Fruit fly (Drosophila melanogaster) whole organism, embryonic: ENCODE results near the gene CG45488.

Source experiments
- Awh ChIP-seq: fragments of 200-800 bp; sonication (Bioruptor generic); IDR thresholded peaks from 2 replicates; pipeline ENCODE4, ENCODE4 v1.3.6; 2022; ENCODE audit warnings: missing biosample characterization, missing genetic modification characterization
- Bdp1 ChIP-seq: fragments of 200-800 bp; sonication (Bioruptor generic); optimal IDR thresholded peaks from 3 replicates; lab custom pipeline; 2016; ENCODE audit warnings: missing biosample characterization, missing genetic modification characterization
- CG1024 ChIP-seq: fragments of 200-800 bp; sonication (Bioruptor generic); IDR thresholded peaks from 2 replicates; pipeline ENCODE4 v1.3.6; 2022; ENCODE audit warnings: missing biosample characterization, missing genetic modification characterization
- CG10321 ChIP-seq: fragments of 200-800 bp; sonication (Bioruptor generic); IDR thresholded peaks from 2 replicates; pipeline ENCODE4 v1.3.6; 2022; ENCODE audit warnings: missing biosample characterization, missing genetic modification characterization
- CG10959 ChIP-seq: fragments of 200-800 bp; sonication (Bioruptor generic); IDR thresholded peaks from 2 replicates; pipeline ENCODE4 v1.3.6; 2022; ENCODE audit warnings: missing biosample characterization, missing genetic modification characterization
- CG11695 ChIP-seq: fragments of 200-800 bp; sonication (Bioruptor generic); IDR thresholded peaks from 3 replicates; pipeline ENCODE4 v1.3.6; 2022; ENCODE audit warnings: missing biosample characterization, missing genetic modification characterization
- CG12391 ChIP-seq: fragments of 200-800 bp; sonication (Bioruptor generic); optimal IDR thresholded peaks from 3 replicates; lab custom pipeline; 2018; ENCODE audit warnings: missing biosample characterization, mild to moderate bottlenecking, missing genetic modification characterization, moderate library complexity
- CG13296 ChIP-seq: fragments of 200-800 bp; sonication (Bioruptor generic); optimal IDR thresholded peaks from 3 replicates; lab custom pipeline; 2018; ENCODE audit warnings: missing biosample characterization, mild to moderate bottlenecking, missing genetic modification characterization
- CG13424 ChIP-seq: fragments of 200-800 bp; sonication (Bioruptor generic); optimal IDR thresholded peaks from 2 replicates; lab custom pipeline; 2019; ENCODE audit warnings: missing biosample characterization, mild to moderate bottlenecking, missing genetic modification characterization, moderate library complexity
- CG1832 ChIP-seq: fragments of 200-800 bp; sonication (Bioruptor generic); optimal IDR thresholded peaks from 2 replicates; lab custom pipeline; 2017; ENCODE audit warnings: missing biosample characterization, mild to moderate bottlenecking, missing genetic modification characterization, inconsistent platforms
- CG2678 ChIP-seq: fragments of 200-800 bp; sonication (Bioruptor generic); optimal IDR thresholded peaks from 3 replicates; lab custom pipeline; 2019; ENCODE audit warnings: missing biosample characterization, mild to moderate bottlenecking, missing genetic modification characterization, moderate library complexity
- CG2875 ChIP-seq: fragments of 200-800 bp; sonication (Bioruptor generic); optimal IDR thresholded peaks from 2 replicates; lab custom pipeline; 2017; ENCODE audit warnings: missing biosample characterization, mild to moderate bottlenecking, missing genetic modification characterization, missing genetic modification reagents
- CG31224 ChIP-seq: fragments of 200-800 bp; sonication (Bioruptor generic); IDR thresholded peaks from 2 replicates; pipeline ENCODE4 v1.3.6; 2022; ENCODE audit warnings: missing biosample characterization, missing genetic modification characterization
- CG4404 ChIP-seq: fragments of 200-800 bp; sonication (Bioruptor generic); IDR thresholded peaks from 2 replicates; pipeline ENCODE4 v1.3.6; 2022; ENCODE audit warnings: missing biosample characterization, missing genetic modification characterization
- CG5180 ChIP-seq: fragments of 200-800 bp; sonication (Bioruptor generic); optimal IDR thresholded peaks from 3 replicates; lab custom pipeline; 2017; ENCODE audit warnings: missing biosample characterization, missing genetic modification characterization, mild to moderate bottlenecking, moderate library complexity, missing genetic modification reagents
- CG6689 ChIP-seq: fragments of 200-800 bp; sonication (Bioruptor generic); IDR thresholded peaks from 2 replicates; pipeline ENCODE4 v1.3.6; 2022; ENCODE audit warnings: missing biosample characterization, missing genetic modification characterization
- CHES-1-like ChIP-seq: fragments of 200-800 bp; sonication (Bioruptor generic); optimal IDR thresholded peaks from 2 replicates; lab custom pipeline; 2016; ENCODE audit warnings: missing biosample characterization, missing genetic modification characterization
- Chrac-16 ChIP-seq: fragments of 200-800 bp; sonication (Bioruptor generic); optimal IDR thresholded peaks from 3 replicates; lab custom pipeline; 2016; ENCODE audit warnings: missing biosample characterization, missing genetic modification characterization
- CkIIα-i1 ChIP-seq: fragments of 200-800 bp; sonication (Bioruptor generic); IDR thresholded peaks from 2 replicates; pipeline ENCODE4 v1.3.6; 2022; ENCODE audit warnings: missing biosample characterization, missing genetic modification characterization
- CoRest ChIP-seq: fragments of 200-800 bp; sonication (Bioruptor generic); optimal IDR thresholded peaks from 3 replicates; lab custom pipeline; 2018; ENCODE audit warnings: missing biosample characterization, mild to moderate bottlenecking, missing genetic modification characterization, moderate library complexity
- Dbx ChIP-seq: fragments of 200-800 bp; sonication (Bioruptor generic); IDR thresholded peaks from 3 replicates; pipeline ENCODE4 v1.3.6; 2022; ENCODE audit warnings: missing biosample characterization, missing genetic modification characterization
- E2f1 ChIP-seq: fragments of 200-800 bp; sonication (Bioruptor generic); IDR thresholded peaks from 2 replicates; pipeline ENCODE4 v1.3.6; 2022; ENCODE audit warnings: missing biosample characterization, missing genetic modification characterization
- Fer2 ChIP-seq: fragments of 200-800 bp; sonication (Bioruptor generic); optimal IDR thresholded peaks from 2 replicates; lab custom pipeline; 2018; ENCODE audit warnings: missing biosample characterization, mild to moderate bottlenecking, missing genetic modification characterization, moderate library complexity
- Fer3 ChIP-seq: fragments of 200-800 bp; sonication (Bioruptor generic); optimal IDR thresholded peaks from 2 replicates; lab custom pipeline; 2018; ENCODE audit warnings: missing biosample characterization, mild to moderate bottlenecking, missing genetic modification characterization, moderate library complexity
- H2.0 ChIP-seq: fragments of 200-800 bp; sonication (Bioruptor generic); IDR thresholded peaks from 2 replicates; pipeline ENCODE4 v1.3.6; 2022; ENCODE audit warnings: missing biosample characterization, missing genetic modification characterization
- Hmx ChIP-seq: fragments of 200-800 bp; sonication (Bioruptor generic); optimal IDR thresholded peaks from 2 replicates; lab custom pipeline; 2016; ENCODE audit warnings: missing biosample characterization, missing genetic modification characterization
- Hsf ChIP-seq: fragments of 200-800 bp; sonication (Bioruptor generic); optimal IDR thresholded peaks from 3 replicates; lab custom pipeline; 2016; ENCODE audit warnings: missing biosample characterization, missing genetic modification characterization
- Mad ChIP-seq: fragments of 200-800 bp; sonication (Bioruptor generic); optimal IDR thresholded peaks from 2 replicates; lab custom pipeline; 2016; ENCODE audit warnings: missing biosample characterization, missing genetic modification characterization
- NC2α ChIP-seq: fragments of 200-800 bp; sonication (Bioruptor generic); optimal IDR thresholded peaks from 2 replicates; lab custom pipeline; 2016; ENCODE audit warnings: missing biosample characterization, missing genetic modification characterization
- Oaz ChIP-seq: fragments of 200-800 bp; sonication (Bioruptor generic); IDR thresholded peaks from 2 replicates; pipeline ENCODE4 v1.3.6; 2022; ENCODE audit warnings: missing biosample characterization, missing genetic modification characterization
- Six4 ChIP-seq: fragments of 200-800 bp; sonication (Bioruptor generic); optimal IDR thresholded peaks from 2 replicates; lab custom pipeline; 2016; ENCODE audit warnings: missing biosample characterization, missing genetic modification characterization
- Tbp ChIP-seq: fragments of >200 bp; optimal IDR thresholded peaks from 2 replicates; lab custom pipeline; 2018; ENCODE audit warnings: missing biosample characterization, missing genetic modification characterization
- YL-1 ChIP-seq: fragments of 200-800 bp; sonication (Bioruptor generic); optimal IDR thresholded peaks from 3 replicates; lab custom pipeline; 2017; ENCODE audit warnings: missing biosample characterization, mild to moderate bottlenecking, missing genetic modification characterization
- ap ChIP-seq: fragments of 200-800 bp; sonication (Bioruptor generic); IDR thresholded peaks from 2 replicates; pipeline ENCODE4 v1.3.6; 2022; ENCODE audit warnings: missing biosample characterization, missing genetic modification characterization
- ato ChIP-seq: fragments of 200-800 bp; sonication (Bioruptor generic); IDR thresholded peaks from 2 replicates; pipeline ENCODE4 v1.3.6; 2022; ENCODE audit warnings: missing biosample characterization, missing genetic modification characterization; ENCODE audit not compliant: partially characterized antibody
- btn ChIP-seq: fragments of 200-800 bp; sonication (Bioruptor generic); optimal IDR thresholded peaks from 2 replicates; lab custom pipeline; 2016; ENCODE audit warnings: missing biosample characterization, missing genetic modification characterization
- crp ChIP-seq, 2 experiments: fragments of 200-800 bp; sonication (Bioruptor generic); optimal IDR thresholded peaks; 2 replicates in 1 of 2; 3 replicates in 1 of 2; lab custom pipeline; 2017; ENCODE audit warnings: missing biosample characterization in 2 of 2, missing genetic modification characterization in 2 of 2, mild to moderate bottlenecking in 1 of 2, moderate library complexity in 1 of 2
- ems ChIP-seq: fragments of 200-800 bp; sonication (Bioruptor generic); optimal IDR thresholded peaks from 3 replicates; lab custom pipeline; 2016; ENCODE audit warnings: missing biosample characterization, missing genetic modification characterization
- eve ChIP-seq, 2 experiments: fragments of >200 bp; optimal IDR thresholded peaks; 2 replicates each; lab custom pipeline; 2017; ENCODE audit warnings: missing biosample characterization in 2 of 2, missing genetic modification characterization in 2 of 2
- ewg ChIP-seq: fragments of 200-800 bp; sonication (Bioruptor generic); optimal IDR thresholded peaks from 3 replicates; lab custom pipeline; 2017; ENCODE audit warnings: mild to moderate bottlenecking, missing biosample characterization, missing genetic modification reagents, missing genetic modification characterization
- exex ChIP-seq: fragments of 200-800 bp; sonication (Bioruptor generic); optimal IDR thresholded peaks from 4 replicates; lab custom pipeline; 2018; ENCODE audit warnings: missing biosample characterization, mild to moderate bottlenecking, missing genetic modification characterization, moderate library complexity
- gem ChIP-seq: fragments of 200-800 bp; sonication (Bioruptor generic); optimal IDR thresholded peaks from 2 replicates; lab custom pipeline; 2019; ENCODE audit warnings: missing biosample characterization, mild to moderate bottlenecking, missing genetic modification characterization, moderate library complexity
- jing ChIP-seq: fragments of 200-800 bp; sonication (Bioruptor generic); optimal IDR thresholded peaks from 2 replicates; lab custom pipeline; 2018; ENCODE audit warnings: missing biosample characterization, mild to moderate bottlenecking, missing genetic modification characterization
- lbe ChIP-seq: fragments of 200-800 bp; sonication (Bioruptor generic); optimal IDR thresholded peaks from 2 replicates; lab custom pipeline; 2016; ENCODE audit warnings: missing biosample characterization, mild to moderate bottlenecking, missing genetic modification characterization
- lmd ChIP-seq: fragments of 200-800 bp; sonication (Bioruptor generic); IDR thresholded peaks from 2 replicates; pipeline ENCODE4 v1.3.6; 2022; ENCODE audit warnings: missing biosample characterization, missing genetic modification characterization
- lov ChIP-seq, 2 experiments: fragments of 200-800 bp in 1 of 2; fragments of >200 bp in 1 of 2; sonication (Bioruptor generic) in 1 of 2; IDR thresholded peaks in 1 of 2; optimal IDR thresholded peaks in 1 of 2; 2 replicates in 1 of 2; 3 replicates in 1 of 2; pipeline versions ENCODE4 v1.3.6 to Lab custom; 2017 to 2022; ENCODE audit warnings: missing biosample characterization in 1 of 2, missing genetic modification characterization in 1 of 2
- mirr ChIP-seq: fragments of 200-800 bp; sonication (Bioruptor generic); optimal IDR thresholded peaks from 3 replicates; lab custom pipeline; 2018; ENCODE audit warnings: missing biosample characterization, mild to moderate bottlenecking, missing genetic modification characterization
- pita ChIP-seq: fragments of 200-800 bp; sonication (Bioruptor generic); optimal IDR thresholded peaks from 2 replicates; lab custom pipeline; 2017; ENCODE audit warnings: missing biosample characterization, mild to moderate bottlenecking, missing genetic modification characterization
- schlank ChIP-seq: fragments of 200-800 bp; sonication (Bioruptor generic); optimal IDR thresholded peaks from 2 replicates; lab custom pipeline; 2018; ENCODE audit warnings: missing biosample characterization, mild to moderate bottlenecking, missing genetic modification characterization
- slbo ChIP-seq: fragments of 200-800 bp; sonication (Bioruptor generic); IDR thresholded peaks from 2 replicates; pipeline ENCODE4 v1.3.6; 2022; ENCODE audit warnings: missing biosample characterization, missing genetic modification characterization
- zfh2 ChIP-seq: fragments of 200-800 bp; sonication (Bioruptor generic); optimal IDR thresholded peaks from 2 replicates; lab custom pipeline; 2016; ENCODE audit warnings: missing biosample characterization, missing genetic modification characterization

CG45488 gene

DNA sequence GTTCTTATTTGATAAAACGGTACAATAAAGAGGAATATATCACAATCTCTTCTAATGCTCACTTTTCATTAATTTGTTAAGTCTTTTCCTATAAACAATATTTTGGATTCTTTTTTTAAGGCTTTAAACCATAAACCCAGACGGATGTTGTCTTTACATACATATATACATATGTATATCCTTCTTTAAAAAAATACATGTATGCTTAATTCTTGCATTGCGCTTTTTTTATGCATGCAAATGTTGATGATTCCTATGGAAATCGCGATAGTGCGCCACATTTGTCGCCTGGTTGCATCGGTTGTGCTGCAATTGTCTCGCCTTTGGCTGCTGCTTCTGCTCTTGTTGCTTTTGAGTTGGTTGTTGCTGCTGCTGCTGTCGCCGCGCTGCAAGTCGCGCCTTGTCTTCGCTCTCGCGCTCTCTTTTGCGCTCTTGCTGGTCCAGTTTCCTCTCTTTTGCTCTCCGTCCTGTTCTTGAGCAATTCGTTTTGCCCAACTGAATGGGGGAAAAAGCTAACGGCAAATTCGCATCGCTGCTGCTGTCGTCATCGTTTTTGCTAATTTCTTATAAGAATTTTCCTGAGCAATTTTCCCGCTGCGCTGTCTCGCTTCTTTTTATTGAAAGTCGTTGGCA, 43.3 kb downstream of the CG45488 start (continued):
- peak; percentile 47 for TF ChIP-seq CG2678 (tag; lab: Kevin White, UChicago)
- TF ChIP-seq CG12391 (tag; lab: Kevin White, UChicago), result peak; percentile 30
- no peak for TF ChIP-seq H2.0 (GFP tag; lab: Robert Waterston, UW)
- TF ChIP-seq lov (optimal IDR thresholded peaks at IDR 0.05; lab: Kevin White, UChicago), result no peak
- TF ChIP-seq lov (GFP tag; IDR thresholded peaks at IDR 0.05; lab: Robert Waterston, UW), result no peak
- TF ChIP-seq crp (GFP tag; optimal IDR thresholded peaks at IDR 0.05; lab: Kevin White, UChicago), result no peak
- peak; percentile 2 for TF ChIP-seq Chrac-16 (GFP tag; lab: Kevin White, UChicago)
- peak; percentile 42 for TF ChIP-seq CG13424 (tag; lab: Kevin White, UChicago)
- TF ChIP-seq Bdp1 (GFP tag; lab: Kevin White, UChicago), result no peak
- no peak for TF ChIP-seq Dbx (GFP tag; lab: Robert Waterston, UW)
- TF ChIP-seq CG4404 (GFP tag; lab: Robert Waterston, UW), result no peak
- TF ChIP-seq lbe, result no peak
- TF ChIP-seq jing (GFP tag; lab: Kevin White, UChicago), result no peak
- TF ChIP-seq CkIIα-i1 (GFP tag; lab: Robert Waterston, UW), result no peak
- no peak for TF ChIP-seq CG1024 (GFP tag; lab: Robert Waterston, UW)
- no peak for TF ChIP-seq pita (GFP tag; lab: Kevin White, UChicago)
- no peak for TF ChIP-seq YL-1 (GFP tag; lab: Kevin White, UChicago)
- TF ChIP-seq NC2α, result no peak
- TF ChIP-seq CG1832 (GFP tag; lab: Kevin White, UChicago), result no peak
- no peak for TF ChIP-seq Mad (GFP tag; lab: Kevin White, UChicago)
- TF ChIP-seq Tbp (GFP tag; lab: Kevin White, UChicago), result no peak
- TF ChIP-seq ewg (GFP tag; lab: Kevin White, UChicago), result peak; percentile 13
- TF ChIP-seq Oaz (GFP tag; lab: Robert Waterston, UW), result no peak
- no peak for TF ChIP-seq mirr (GFP tag; lab: Kevin White, UChicago)
- no peak for TF ChIP-seq ems (GFP tag; lab: Kevin White, UChicago)
- no peak for TF ChIP-seq ato (GFP tag; lab: Robert Waterston, UW)
- TF ChIP-seq E2f1 (GFP tag; lab: Robert Waterston, UW), result no peak
- peak; percentile 63 for TF ChIP-seq gem (tag; lab: Kevin White, UChicago)
- TF ChIP-seq Awh (GFP tag; lab: Robert Waterston, UW), result no peak
- TF ChIP-seq Hsf (GFP tag; lab: Kevin White, UChicago), result peak; percentile 28
- TF ChIP-seq Fer2 (tag; lab: Kevin White, UChicago), result no peak
- no peak for TF ChIP-seq CHES-1-like
- no peak for TF ChIP-seq ap (GFP tag; lab: Robert Waterston, UW)
- 0 out of 2 replicates have a peak, but pooled peaks have one; percentile 10 for TF ChIP-seq CG6689 (GFP tag; lab: Robert Waterston, UW)
- TF ChIP-seq CG2875, result peak; percentile 1
- TF ChIP-seq CG10321 (GFP tag; lab: Robert Waterston, UW), result no peak
- TF ChIP-seq exex (tag; lab: Kevin White, UChicago), result no peak
- TF ChIP-seq zfh2, result no peak
- TF ChIP-seq CoRest (tag; lab: Kevin White, UChicago), result peak; percentile 40
- no peak for TF ChIP-seq CG13296 (GFP tag; lab: Kevin White, UChicago)
- no peak for TF ChIP-seq CG31224 (GFP tag; lab: Robert Waterston, UW)
- no peak for TF ChIP-seq Hmx (GFP tag; lab: Kevin White, UChicago)
- TF ChIP-seq CG5180 (GFP tag; lab: Kevin White, UChicago), result no peak
- no peak for TF ChIP-seq schlank (tag; lab: Kevin White, UChicago)
- no peak for TF ChIP-seq eve (GFP tag; optimal IDR thresholded peaks at IDR 0.05; lab: Kevin White, UChicago)
- no peak for TF ChIP-seq Six4 (GFP tag; lab: Kevin White, UChicago)
- TF ChIP-seq CG10959 (GFP tag; lab: Robert Waterston, UW), result no peak
- TF ChIP-seq slbo, result no peak
- 0 out of 2 replicates have a peak, but pooled peaks have one; percentile 10 for TF ChIP-seq lmd (GFP tag; lab: Robert Waterston, UW)
- no peak for TF ChIP-seq Fer3 (tag; lab: Kevin White, UChicago)
- TF ChIP-seq CG11695 (GFP tag; lab: Robert Waterston, UW), result no peak
- no peak for TF ChIP-seq btn
